Fruit fly (Drosophila melanogaster): Measurements from ENCODE around the gene Task7.
A peak's percentile ranks its signal among the peaks of the same experiment; 100 is the strongest.

The Task7 gene

DNA sequence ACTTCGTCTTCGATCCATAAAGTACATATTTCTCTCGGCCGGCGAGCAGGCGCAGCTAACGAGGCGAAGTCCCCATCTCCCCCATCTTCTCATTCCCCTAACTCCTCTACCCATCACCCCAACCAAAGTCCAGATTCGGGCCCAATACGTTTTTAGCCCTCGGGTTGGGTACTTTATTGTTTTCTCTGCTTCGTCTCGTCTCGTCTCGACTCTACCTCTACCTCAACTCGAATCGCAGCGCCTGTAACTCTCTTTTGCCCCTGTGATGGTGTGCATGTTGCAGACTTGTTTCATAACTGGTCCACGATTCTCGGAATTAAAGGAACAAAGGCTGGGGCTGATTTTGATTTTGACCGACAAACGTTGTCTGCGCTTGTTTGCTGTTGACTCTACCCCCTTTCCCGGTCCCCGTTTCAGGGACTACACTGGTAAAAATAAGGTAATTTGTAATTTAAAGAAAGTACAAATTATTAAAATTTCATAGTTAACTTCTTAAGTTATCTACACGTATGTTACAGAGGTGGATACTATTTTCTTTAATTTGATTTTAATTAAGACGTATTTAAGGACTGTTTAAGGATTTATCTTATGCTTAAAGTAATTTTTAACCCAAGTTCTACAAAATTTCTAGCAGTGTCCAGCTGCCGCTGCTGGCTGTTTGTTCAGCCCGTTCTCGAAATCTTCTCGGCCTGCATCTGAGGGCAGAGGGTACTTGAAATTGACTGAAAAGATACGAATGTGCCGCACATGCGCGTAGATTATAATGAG lies 33.3 kb downstream of the Task7 start (continued):
- TF ChIP-seq CG2712 (tag; optimal IDR thresholded peaks at IDR 0.05) (peak; percentile 92), CG10654 (GFP tag; optimal IDR thresholded peaks at IDR 0.05) (peak; percentile 11), vnd (GFP tag; IDR thresholded peaks at IDR 0.05; ENCODE audit: partially characterized antibody) (0 out of 3 replicates have a peak, but pooled peaks have one; percentile 24), CG13624 (GFP tag; optimal IDR thresholded peaks at IDR 0.05) (peak; percentile 7), abd-A (tag; optimal IDR thresholded peaks at IDR 0.05) (no peak), Awh (GFP tag; IDR thresholded peaks at IDR 0.05) (0 out of 2 replicates have a peak, but pooled peaks have one; percentile 26), CG1603 (tag; optimal IDR thresholded peaks at IDR 0.05) (peak; percentile 51), CG6765 (GFP tag; optimal IDR thresholded peaks at IDR 0.05) (no peak), ATbp (GFP tag; optimal IDR thresholded peaks at IDR 0.05) (peak; percentile 46), Sox100B (GFP tag; optimal IDR thresholded peaks at IDR 0.05) (peak; percentile 70), Hr3 (GFP tag; optimal IDR thresholded peaks at IDR 0.05) (peak; percentile 55), gcm (GFP tag; optimal IDR thresholded peaks at IDR 0.05) (peak; percentile 76), peb (GFP tag; IDR thresholded peaks at IDR 0.05) (peak; percentile 43), bigmax (GFP tag; optimal IDR thresholded peaks at IDR 0.05) (no peak), CG4820 (GFP tag; optimal IDR thresholded peaks at IDR 0.05) (peak; percentile 47), CG12219 (GFP tag; optimal IDR thresholded peaks at IDR 0.05) (peak; percentile 17), fd102C (GFP tag; optimal IDR thresholded peaks at IDR 0.05) (peak; percentile 65), pros (GFP tag; optimal IDR thresholded peaks at IDR 0.05) (peak; percentile 23), CG4424 (GFP tag; optimal IDR thresholded peaks at IDR 0.05) (peak; percentile 68), unpg (GFP tag; optimal IDR thresholded peaks at IDR 0.05) (peak; percentile 59), chm (GFP tag; IDR thresholded peaks at IDR 0.05) (peak; percentile 48; the same call in 1 of the 2 replicates), CG12104 (GFP tag; optimal IDR thresholded peaks at IDR 0.05) (peak; percentile 27), CG6254 (GFP tag; optimal IDR thresholded peaks at IDR 0.05) (peak; percentile 72), Pdp1 (GFP tag; optimal IDR thresholded peaks at IDR 0.05) (peak; percentile 1 to 37), zen (tag; optimal IDR thresholded peaks at IDR 0.05) (peak; percentile 71), Lhr (GFP tag; optimal IDR thresholded peaks at IDR 0.05) (peak; percentile 10), trh (GFP tag; optimal IDR thresholded peaks at IDR 0.05) (peak; percentile 1), Blimp-1 (GFP tag; optimal IDR thresholded peaks at IDR 0.05) (peak; percentile 65), bcd (GFP tag; optimal IDR thresholded peaks at IDR 0.05) (peak; percentile 34), Bteb2 (GFP tag; optimal IDR thresholded peaks at IDR 0.05) (no peak), CG8924 (tag; optimal IDR thresholded peaks at IDR 0.05) (peak; percentile 78), CG9817 (tag; optimal IDR thresholded peaks at IDR 0.05) (no peak), CG11247 (GFP tag; IDR thresholded peaks at IDR 0.05) (0 out of 2 replicates have a peak, but pooled peaks have one; percentile 7), Trl (optimal IDR thresholded peaks at IDR 0.05) (no peak), Trl (GFP tag; optimal IDR thresholded peaks at IDR 0.05) (peak; percentile 1), corto (GFP tag; optimal IDR thresholded peaks at IDR 0.05) (peak; percentile 95), tap (tag; optimal IDR thresholded peaks at IDR 0.05) (peak; percentile 8), lbe (GFP tag; optimal IDR thresholded peaks at IDR 0.05) (peak; percentile 84), CG2116 (GFP tag; optimal IDR thresholded peaks at IDR 0.05) (peak; percentile 40), CG16815 (GFP tag; optimal IDR thresholded peaks at IDR 0.05) (peak; percentile 67), CoRest (tag; optimal IDR thresholded peaks at IDR 0.05) (peak; percentile 62), CG10462 (GFP tag; optimal IDR thresholded peaks at IDR 0.05) (peak; percentile 9), Camta (GFP tag; optimal IDR thresholded peaks at IDR 0.05) (peak; percentile 47), CrebB (tag; optimal IDR thresholded peaks at IDR 0.05) (no peak), Kr (GFP tag; optimal IDR thresholded peaks at IDR 0.05) (peak; percentile 87), CG9727 (GFP tag; optimal IDR thresholded peaks at IDR 0.05) (peak; percentile 91), CG12155 (GFP tag; optimal IDR thresholded peaks at IDR 0.05) (peak; percentile 22), CG2120 (GFP tag; optimal IDR thresholded peaks at IDR 0.05) (no peak)

All from whole organism, embryonic.